Fruit fly (Drosophila melanogaster): ENCODE measurements around the gene CG32073.

Gene CG32073

dm6 chr3L:11070372-11070854 lies 37.0 kb downstream of the CG32073 start, which contains the start of gene Mocs1:
Gene Mocs1 (plus strand): TSS chr3L:11070526.
- TF ChIP-seq CG8478 (optimal IDR thresholded peaks at IDR 0.05): no peak
- no peak for TF ChIP-seq CTCF (optimal IDR thresholded peaks at IDR 0.05)

- TF ChIP-seq CG8478 (optimal IDR thresholded peaks at IDR 0.05) (no peak), CTCF (optimal IDR thresholded peaks at IDR 0.05) (no peak)
These were observed 37.6 kb downstream of the CG32073 start, which contains the start of gene CG6310 for dm6 chr3L:11069764-11070163. Gene CG6310 (minus strand): TSS chr3L:11069864.

dm6 chr3L:11065850-11066249 lies 41.5 kb downstream of the CG32073 start:
- no peak for TF ChIP-seq CG8478 (optimal IDR thresholded peaks at IDR 0.05)
- TF ChIP-seq CTCF (optimal IDR thresholded peaks at IDR 0.05): no peak

dm6 chr3L:11064689-11065088 lies 42.7 kb downstream of the CG32073 start, which contains the start of the genes CG32075, CG45101 and SuUR:
Gene CG32075 (minus strand): TSS chr3L:11064941.
Gene CG45101 (plus strand): TSS chr3L:11064991.
Gene SuUR (plus strand): TSS chr3L:11064991.
- TF ChIP-seq CTCF (optimal IDR thresholded peaks at IDR 0.05) (no peak), CG8478 (optimal IDR thresholded peaks at IDR 0.05) (no peak)

dm6 chr3L:11062441-11062840 lies 44.9 kb downstream of the CG32073 start, which contains the start of gene CG32069:
Gene CG32069 (minus strand): TSS chr3L:11062614.
- TF ChIP-seq CTCF (optimal IDR thresholded peaks at IDR 0.05): no peak
- TF ChIP-seq CG8478 (optimal IDR thresholded peaks at IDR 0.05): no peak

- TF ChIP-seq CG8478 (optimal IDR thresholded peaks at IDR 0.05) (no peak), CTCF (optimal IDR thresholded peaks at IDR 0.05) (no peak)
These were observed 46.2 kb downstream of the CG32073 start, which contains the start of the genes CG6321 and Blos2 for dm6 chr3L:11061200-11061599. Gene CG6321 (minus strand): TSS chr3L:11061224. Gene Blos2 (plus strand): TSS chr3L:11061571.
